Fruit fly (Drosophila melanogaster) whole organism, adult: ENCODE measurements around the gene Act87E.

Source experiments
- CG14711 ChIP-seq: fragments of 200-800 bp; sonication (Bioruptor generic); optimal IDR thresholded peaks from 2 replicates; lab custom pipeline; 2018; ENCODE audit warnings: missing biosample characterization, mild to moderate bottlenecking, missing genetic modification characterization, moderate library complexity
- CG5204 ChIP-seq: fragments of 200-800 bp; sonication (Bioruptor generic); optimal IDR thresholded peaks from 2 replicates; lab custom pipeline; 2016; ENCODE audit warnings: missing biosample characterization, missing genetic modification characterization
- CG7101 ChIP-seq: fragments of 200-800 bp; sonication (Bioruptor generic); optimal IDR thresholded peaks from 2 replicates; lab custom pipeline; 2018; ENCODE audit warnings: missing biosample characterization, mild to moderate bottlenecking, missing genetic modification characterization, moderate library complexity
- Clk ChIP-seq: fragments of 200-800 bp; sonication (Bioruptor generic); optimal IDR thresholded peaks from 2 replicates; lab custom pipeline; 2017; ENCODE audit warnings: missing biosample characterization, missing genetic modification characterization
- Crg-1 ChIP-seq: fragments of 200-800 bp; sonication (Bioruptor generic); optimal IDR thresholded peaks from 2 replicates; lab custom pipeline; 2016; ENCODE audit warnings: missing biosample characterization, missing genetic modification characterization
- Mnt ChIP-seq: fragments of 200-800 bp; sonication (Bioruptor generic); optimal IDR thresholded peaks from 2 replicates; lab custom pipeline; 2016; ENCODE audit warnings: missing biosample characterization, mild to moderate bottlenecking, missing genetic modification characterization
- cic ChIP-seq: fragments of 200-800 bp; sonication (Bioruptor generic); optimal IDR thresholded peaks from 2 replicates; lab custom pipeline; 2017; ENCODE audit warnings: missing biosample characterization, mild to moderate bottlenecking, missing genetic modification characterization, moderate library complexity
- cnc ChIP-seq, 2 experiments: fragments of >200 bp; optimal IDR thresholded peaks; 2 replicates each; lab custom pipeline; 2017
- kay ChIP-seq: fragments of 200-800 bp; sonication (Bioruptor generic); peaks from one replicate; lab custom pipeline; 2016; ENCODE audit warnings: missing biosample characterization, missing genetic modification characterization, borderline replicate concordance
- pad ChIP-seq: fragments of 200-800 bp; sonication (Bioruptor generic); optimal IDR thresholded peaks from 3 replicates; lab custom pipeline; 2017; ENCODE audit warnings: missing biosample characterization, missing genetic modification characterization, mild to moderate bottlenecking, moderate library complexity, missing genetic modification reagents
- toe ChIP-seq: fragments of 200-800 bp; sonication (Bioruptor generic); optimal IDR thresholded peaks from 2 replicates; lab custom pipeline; 2016; ENCODE audit warnings: missing biosample characterization, missing genetic modification characterization

DNA sequence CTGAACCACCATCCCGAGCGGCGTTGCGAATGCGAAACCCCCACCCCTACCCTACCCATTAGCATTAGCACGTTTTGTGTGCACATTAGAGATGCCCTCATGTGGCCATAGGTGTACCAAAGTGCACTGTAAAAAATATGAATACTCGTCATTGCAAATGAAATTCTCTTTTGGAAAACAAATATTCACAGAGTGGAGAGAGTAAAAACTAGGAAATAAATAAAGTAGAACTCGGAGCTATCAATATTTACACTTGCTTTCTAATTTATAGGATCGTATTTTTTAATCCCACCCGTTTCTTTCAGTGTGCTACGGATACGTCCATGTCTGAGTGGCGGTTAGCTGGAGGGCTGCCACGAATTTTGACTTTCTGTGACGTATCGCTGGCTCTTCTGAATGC, 43.5 kb downstream of the Act87E start:
- TF ChIP-seq pad (GFP tag; lab: Kevin White, UChicago) (no peak), CG7101 (tag; lab: Kevin White, UChicago) (no peak), Mnt (GFP tag; lab: Kevin White, UChicago) (no peak), CG14711 (tag; lab: Kevin White, UChicago) (no peak), toe (GFP tag; lab: Kevin White, UChicago) (no peak), Crg-1 (GFP tag; lab: Kevin White, UChicago) (no peak), cic (GFP tag; lab: Kevin White, UChicago) (no peak), CG5204 (no peak), cnc (optimal IDR thresholded peaks at IDR 0.05; lab: Kevin White, UChicago) (no peak), kay (GFP tag; lab: Kevin White, UChicago) (no peak), Clk (GFP tag; lab: Kevin White, UChicago) (no peak)
